Worm (Caenorhabditis elegans): ENCODE measurements around the gene gfat-1.

The gfat-1 gene

DNA sequence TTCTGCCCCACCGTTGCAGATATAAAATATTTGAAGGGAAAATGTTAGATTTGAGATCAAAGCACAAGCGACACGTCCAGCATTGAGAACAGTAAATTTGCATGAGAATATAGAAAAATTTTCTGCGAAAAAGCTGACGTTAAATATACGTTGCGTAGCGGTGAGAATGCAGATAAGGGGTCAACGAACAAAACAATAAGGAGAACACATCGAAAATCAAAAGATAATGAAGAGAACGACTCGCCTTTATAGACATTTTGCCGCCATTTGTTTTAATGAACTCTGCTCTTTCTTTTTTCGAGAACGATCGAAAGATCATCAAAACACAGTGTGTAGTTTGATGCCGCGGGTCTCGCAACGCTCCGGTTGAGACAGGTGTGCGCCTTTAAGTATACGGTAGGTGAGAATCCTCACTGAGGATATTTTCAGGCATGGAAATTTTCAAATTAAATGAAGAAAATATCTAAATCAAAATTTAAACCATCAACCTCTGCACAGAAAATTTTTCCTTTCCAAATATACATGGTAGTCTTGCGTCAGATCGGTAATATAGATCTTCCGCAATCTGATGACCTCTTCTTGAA, 1.0 kb upstream of the gfat-1 start (continued):
- TF ChIP-seq nfya-1 (tag; optimal IDR thresholded peaks at IDR 0.05; ENCODE audit: borderline replicate concordance, insufficient read depth) (no peak), lir-1 (GFP tag; conservative IDR thresholded peaks at IDR 0.05) (no peak), lin-26 (GFP tag; IDR thresholded peaks at IDR 0.05) (0 out of 2 replicates have a peak, but pooled peaks have one; percentile 36), rcor-1 (GFP tag; IDR thresholded peaks at IDR 0.05) (peak; percentile 33; the same call in 1 of the 2 replicates), ztf-28 (GFP tag; IDR thresholded peaks at IDR 0.05) (no peak), akir-1 (GFP tag; optimal IDR thresholded peaks at IDR 0.05) (no peak), atf-7 (tag; optimal IDR thresholded peaks at IDR 0.05) (no peak), K12H6.12 (tag; optimal IDR thresholded peaks at IDR 0.05) (no peak), attf-5 (GFP tag; optimal IDR thresholded peaks at IDR 0.05) (no peak), pha-4 (tag; optimal IDR thresholded peaks at IDR 0.05) (no peak), sdz-38 (tag; optimal IDR thresholded peaks at IDR 0.05) (no peak), nhr-90 (tag; optimal IDR thresholded peaks at IDR 0.05) (no peak), bed-2 (GFP tag; IDR thresholded peaks at IDR 0.05) (no peak), sptf-2 (GFP tag; optimal IDR thresholded peaks at IDR 0.05) (no peak), egl-18 (GFP tag; IDR thresholded peaks at IDR 0.05) (no peak), let-526 (GFP tag; IDR thresholded peaks at IDR 0.05) (no peak), cebp-2 (GFP tag; IDR thresholded peaks at IDR 0.05) (no peak), ets-4 (GFP tag; optimal IDR thresholded peaks at IDR 0.05) (no peak), hmg-20 (GFP tag; IDR thresholded peaks at IDR 0.05) (peak; percentile 54; the same call in 1 of the 2 replicates)

DNA sequence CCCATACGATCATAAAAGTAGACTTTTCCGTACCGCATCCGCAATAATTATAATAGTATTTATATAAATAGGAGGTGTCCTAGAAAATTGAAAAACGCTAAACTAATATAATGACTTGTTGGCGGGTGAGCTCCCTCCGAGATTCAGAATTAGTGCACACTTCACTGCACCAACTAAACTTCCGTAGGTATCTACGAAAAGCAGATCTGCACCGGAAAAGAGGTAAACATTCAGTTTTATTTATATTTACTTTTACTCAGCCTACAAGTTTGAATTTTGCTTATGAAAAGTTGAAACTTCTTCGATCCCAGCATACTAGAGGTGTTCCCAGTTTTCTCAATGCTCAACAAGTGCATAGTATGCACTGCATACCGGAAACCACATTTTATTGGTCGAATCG, 3.2 kb downstream of the gfat-1 start, which contains the start of gene F07A11.1:
Gene F07A11.1, minus strand, starts transcription at position 101 of the 400 bp plus-strand sequence.
- TF ChIP-seq snpc-4 (GFP tag; optimal IDR thresholded peaks at IDR 0.05) (no peak), snpc-4 (tag; optimal IDR thresholded peaks at IDR 0.05) (peak in 1 of 4 experiments; percentile 1), lag-1 (GFP tag; IDR thresholded peaks at IDR 0.05) (no peak), madf-8 (GFP tag; conservative IDR thresholded peaks at IDR 0.05) (0 out of 2 replicates have a peak, but pooled peaks have one; percentile 20), hmg-20 (GFP tag; IDR thresholded peaks at IDR 0.05) (no peak), Y95B8A.8 (GFP tag; IDR thresholded peaks at IDR 0.05) (0 out of 2 replicates have a peak, but pooled peaks have one; percentile 49), ztf-18 (tag; optimal IDR thresholded peaks at IDR 0.05) (no peak), snpc-3.4 (tag; optimal IDR thresholded peaks at IDR 0.05) (peak; percentile 5), mes-4 (tag; optimal IDR thresholded peaks at IDR 0.05) (no peak), B0336.3 (GFP tag; IDR thresholded peaks at IDR 0.05) (peak; percentile 36; the same call in 1 of the 2 replicates), him-1 (tag; optimal IDR thresholded peaks at IDR 0.05) (peak; percentile 55)

DNA sequence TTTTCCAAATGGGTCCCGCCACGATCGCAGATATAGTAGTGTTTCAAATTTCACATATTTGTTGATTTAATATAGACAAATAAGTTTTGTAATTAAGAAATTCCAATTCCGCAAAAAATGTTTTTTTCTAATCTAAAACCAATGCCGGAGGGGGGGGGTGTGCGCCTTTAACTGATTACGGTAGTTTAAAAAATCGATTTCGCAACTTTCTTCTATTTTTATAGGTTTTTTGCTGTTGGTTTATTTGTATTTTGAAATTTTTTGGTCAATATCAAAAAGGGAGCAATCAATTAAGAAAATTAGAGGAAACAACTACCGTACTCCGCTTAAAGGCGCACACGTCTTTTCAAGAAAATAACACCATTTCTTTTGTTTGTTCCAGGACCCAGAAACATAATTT, 3.7 kb downstream of the gfat-1 start:
- no peak for TF ChIP-seq gei-17 (GFP tag; optimal IDR thresholded peaks at IDR 0.05)
- no peak for TF ChIP-seq cebp-1 (GFP tag; IDR thresholded peaks at IDR 0.05)
- peak; percentile 35 for TF ChIP-seq cebp-1 (tag; optimal IDR thresholded peaks at IDR 0.05)
- no peak for TF ChIP-seq Y95B8A.8 (GFP tag; IDR thresholded peaks at IDR 0.05)
- peak; percentile 53 for TF ChIP-seq lsl-1 (GFP tag; optimal IDR thresholded peaks at IDR 0.05)
- no peak for TF ChIP-seq athp-1 (tag; optimal IDR thresholded peaks at IDR 0.05)
- TF ChIP-seq dpl-1 (GFP tag; optimal IDR thresholded peaks at IDR 0.05) = no peak
- TF ChIP-seq ceh-100 (GFP tag; IDR thresholded peaks at IDR 0.05) = no peak
- no peak for TF ChIP-seq nfya-1 (tag; optimal IDR thresholded peaks at IDR 0.05; ENCODE audit: borderline replicate concordance, insufficient read depth)
- no peak for TF ChIP-seq K11D2.4 (GFP tag; IDR thresholded peaks at IDR 0.05)
- TF ChIP-seq ztf-28 (GFP tag; IDR thresholded peaks at IDR 0.05) = no peak
- TF ChIP-seq ztf-22 (GFP tag; optimal IDR thresholded peaks at IDR 0.05) = no peak
- no peak for TF ChIP-seq mxl-1 (tag; optimal IDR thresholded peaks at IDR 0.05)

All from whole organism, young adult.